Fruit fly (Drosophila melanogaster): ENCODE measurements around the gene Pus1.

DNA sequence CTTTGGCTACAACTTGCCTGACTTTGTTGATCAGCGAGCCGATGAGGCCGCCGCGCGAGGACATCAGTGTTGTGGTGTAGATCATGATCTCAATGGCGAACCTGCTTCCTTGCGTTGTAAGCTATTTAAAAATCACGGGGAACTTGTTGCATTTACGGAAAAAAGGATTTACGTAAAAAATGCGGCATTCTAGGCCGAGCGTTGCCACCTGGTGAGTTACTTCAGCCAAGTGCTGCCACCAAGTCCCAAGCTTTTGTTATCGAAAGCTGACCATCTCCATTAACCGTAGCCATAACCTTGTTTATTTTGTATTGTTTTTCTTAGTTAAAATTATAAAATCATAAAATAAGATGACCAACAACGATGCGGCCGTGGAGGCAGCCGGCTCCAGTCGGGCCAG is 15.7 kb downstream of the Pus1 start, which contains the start of the genes TFAM and CG5412:
- TF ChIP-seq CTCF (optimal IDR thresholded peaks at IDR 0.05), result peak in 1 of 2 experiments; percentile 31
- TF ChIP-seq CG8478 (optimal IDR thresholded peaks at IDR 0.05), result no peak
